Fruit fly (Drosophila melanogaster): Measurements from ENCODE around the gene Cpr30F.

The Cpr30F gene

dm6 chr2L:9930280-9930679, 2.7 kb downstream of the Cpr30F start, which contains the start of gene CG42367:
TSS of gene CG42367 (plus strand) at chr2L:9930580.
- TF ChIP-seq Hr78 (GFP tag; optimal IDR thresholded peaks at IDR 0.05) (no peak), CrebA (GFP tag; optimal IDR thresholded peaks at IDR 0.05; ENCODE audit: borderline replicate concordance) (no peak), sv (GFP tag; optimal IDR thresholded peaks at IDR 0.05) (no peak), h (GFP tag; optimal IDR thresholded peaks at IDR 0.05) (no peak), GATAd (GFP tag; optimal IDR thresholded peaks at IDR 0.05) (no peak), dmrt93B (GFP tag; optimal IDR thresholded peaks at IDR 0.05) (no peak), Hnf4 (GFP tag; optimal IDR thresholded peaks at IDR 0.05) (no peak), br (GFP tag; optimal IDR thresholded peaks at IDR 0.05) (no peak), Sp1 (GFP tag; optimal IDR thresholded peaks at IDR 0.05) (no peak), dl (GFP tag; optimal IDR thresholded peaks at IDR 0.05; ENCODE audit: insufficient read depth in 1 of 2, partially characterized antibody in 2 of 2) (no peak), foxo (GFP tag; optimal IDR thresholded peaks at IDR 0.05) (no peak), Dfd (GFP tag; optimal IDR thresholded peaks at IDR 0.05) (no peak), sage (GFP tag; optimal IDR thresholded peaks at IDR 0.05) (no peak), Hr83 (GFP tag; optimal IDR thresholded peaks at IDR 0.05; ENCODE audit: poor library complexity, severe bottlenecking) (no peak), CG32264 (GFP tag; optimal IDR thresholded peaks at IDR 0.05) (no peak)

DNA sequence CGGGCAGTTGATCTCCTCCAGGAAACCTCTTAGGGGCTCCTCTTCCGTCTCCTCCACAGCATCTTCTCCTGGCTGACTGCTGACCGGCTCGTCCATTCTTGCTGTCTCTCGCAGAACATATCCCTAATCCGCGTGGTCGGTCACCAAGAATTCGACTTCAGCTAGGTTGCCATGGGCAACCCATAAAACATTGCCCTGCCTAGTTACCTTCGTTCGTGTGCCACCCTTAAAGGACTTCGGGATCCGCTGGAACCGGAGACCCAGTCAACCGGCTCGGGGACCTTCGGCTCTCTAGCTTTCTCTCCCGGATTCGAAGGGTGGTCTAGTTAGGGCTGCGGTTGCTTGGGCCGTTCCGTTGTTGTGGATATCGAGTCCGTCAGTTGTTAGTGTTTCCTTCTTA, 8.2 kb downstream of the Cpr30F start, which contains the start of the genes TbCMF46 and CG42366:
TbCMF46 (minus strand) TSS at position 101 of the 400 bp plus-strand sequence.
CG42366 (plus strand) TSS at position 397 of the 400 bp plus-strand sequence.
- TF ChIP-seq br (GFP tag; optimal IDR thresholded peaks at IDR 0.05) = no peak
- no peak for TF ChIP-seq Myc (optimal IDR thresholded peaks at IDR 0.05)
- no peak for TF ChIP-seq dsf (GFP tag; optimal IDR thresholded peaks at IDR 0.05; ENCODE audit: borderline replicate concordance)
- TF ChIP-seq Dfd (GFP tag; optimal IDR thresholded peaks at IDR 0.05) = no peak
- no peak for TF ChIP-seq CG32264 (GFP tag; optimal IDR thresholded peaks at IDR 0.05)
- TF ChIP-seq OdsH (GFP tag; optimal IDR thresholded peaks at IDR 0.05) = no peak
- TF ChIP-seq CrebA (GFP tag; optimal IDR thresholded peaks at IDR 0.05; ENCODE audit: borderline replicate concordance) = no peak
- TF ChIP-seq N (GFP tag; optimal IDR thresholded peaks at IDR 0.05) = no peak
- TF ChIP-seq CG9705 (GFP tag; optimal IDR thresholded peaks at IDR 0.05) = no peak
- TF ChIP-seq GATAd (GFP tag; optimal IDR thresholded peaks at IDR 0.05) = no peak
- no peak for TF ChIP-seq fru (GFP tag; optimal IDR thresholded peaks at IDR 0.05)
- TF ChIP-seq HLH106 (tag; optimal IDR thresholded peaks at IDR 0.05) = no peak
- TF ChIP-seq psq (GFP tag; optimal IDR thresholded peaks at IDR 0.05) = no peak
- TF ChIP-seq Rel (GFP tag; optimal IDR thresholded peaks at IDR 0.05) = no peak
- TF ChIP-seq Rel (tag; optimal IDR thresholded peaks at IDR 0.05) = no peak
- TF ChIP-seq lola (GFP tag; optimal IDR thresholded peaks at IDR 0.05) = no peak
- TF ChIP-seq ey (GFP tag; optimal IDR thresholded peaks at IDR 0.05) = no peak
- TF ChIP-seq foxo (GFP tag; optimal IDR thresholded peaks at IDR 0.05) = no peak

dm6 chr2L:9921401-9921800, 11.6 kb downstream of the Cpr30F start, which contains the start of gene CG4592:
TSS of gene CG4592 (plus strand) at chr2L:9921633.
- peak; percentile 43 for TF ChIP-seq CG9705 (GFP tag; optimal IDR thresholded peaks at IDR 0.05)
- TF ChIP-seq jim (GFP tag; optimal IDR thresholded peaks at IDR 0.05) = no peak
- no peak for TF ChIP-seq Abd-B (GFP tag; optimal IDR thresholded peaks at IDR 0.05)
- no peak for TF ChIP-seq ey (GFP tag; optimal IDR thresholded peaks at IDR 0.05)
- no peak for TF ChIP-seq Hr78 (GFP tag; optimal IDR thresholded peaks at IDR 0.05)
- no peak for TF ChIP-seq lola (GFP tag; optimal IDR thresholded peaks at IDR 0.05)
- no peak for TF ChIP-seq dsf (GFP tag; optimal IDR thresholded peaks at IDR 0.05; ENCODE audit: borderline replicate concordance)
- no peak for TF ChIP-seq N (GFP tag; optimal IDR thresholded peaks at IDR 0.05)
- TF ChIP-seq Rel (GFP tag; optimal IDR thresholded peaks at IDR 0.05) = no peak
- TF ChIP-seq Rel (tag; optimal IDR thresholded peaks at IDR 0.05) = no peak
- peak; percentile 52 for TF ChIP-seq woc (GFP tag; optimal IDR thresholded peaks at IDR 0.05)
- peak; percentile 73 for TF ChIP-seq br (GFP tag; optimal IDR thresholded peaks at IDR 0.05)
- no peak for TF ChIP-seq Dif (GFP tag; optimal IDR thresholded peaks at IDR 0.05; ENCODE audit: partially characterized antibody)
- no peak for TF ChIP-seq pan (optimal IDR thresholded peaks at IDR 0.05)
- TF ChIP-seq Dfd (GFP tag; optimal IDR thresholded peaks at IDR 0.05) = no peak
- TF ChIP-seq fru (GFP tag; optimal IDR thresholded peaks at IDR 0.05) = no peak
- peak; percentile 39 for TF ChIP-seq psq (GFP tag; optimal IDR thresholded peaks at IDR 0.05)
- TF ChIP-seq OdsH (GFP tag; optimal IDR thresholded peaks at IDR 0.05) = peak; percentile 62
- peak; percentile 43 for TF ChIP-seq sv (GFP tag; optimal IDR thresholded peaks at IDR 0.05)
- TF ChIP-seq Jra (GFP tag; optimal IDR thresholded peaks at IDR 0.05) = peak; percentile 26
- TF ChIP-seq Sp1 (GFP tag; optimal IDR thresholded peaks at IDR 0.05) = no peak
- no peak for TF ChIP-seq sage (GFP tag; optimal IDR thresholded peaks at IDR 0.05)
- no peak for TF ChIP-seq brk (GFP tag; optimal IDR thresholded peaks at IDR 0.05)
- TF ChIP-seq dmrt93B (GFP tag; optimal IDR thresholded peaks at IDR 0.05) = peak; percentile 25
- TF ChIP-seq CG32264 (GFP tag; optimal IDR thresholded peaks at IDR 0.05) = peak; percentile 19
- TF ChIP-seq h (GFP tag; optimal IDR thresholded peaks at IDR 0.05) = peak; percentile 78
- TF ChIP-seq CrebA (GFP tag; optimal IDR thresholded peaks at IDR 0.05; ENCODE audit: borderline replicate concordance) = no peak
- no peak for TF ChIP-seq rgr (GFP tag; optimal IDR thresholded peaks at IDR 0.05)
- peak in 1 of 2 experiments; percentile 81 for TF ChIP-seq foxo (GFP tag; optimal IDR thresholded peaks at IDR 0.05)
- peak; percentile 73 for TF ChIP-seq HLH106 (tag; optimal IDR thresholded peaks at IDR 0.05)
- TF ChIP-seq Myc (optimal IDR thresholded peaks at IDR 0.05) = no peak
- TF ChIP-seq Hr83 (GFP tag; optimal IDR thresholded peaks at IDR 0.05; ENCODE audit: poor library complexity, severe bottlenecking) = peak; percentile 60
